Fruit fly (Drosophila melanogaster): ENCODE data around the gene CG18170.

Gene CG18170

DNA sequence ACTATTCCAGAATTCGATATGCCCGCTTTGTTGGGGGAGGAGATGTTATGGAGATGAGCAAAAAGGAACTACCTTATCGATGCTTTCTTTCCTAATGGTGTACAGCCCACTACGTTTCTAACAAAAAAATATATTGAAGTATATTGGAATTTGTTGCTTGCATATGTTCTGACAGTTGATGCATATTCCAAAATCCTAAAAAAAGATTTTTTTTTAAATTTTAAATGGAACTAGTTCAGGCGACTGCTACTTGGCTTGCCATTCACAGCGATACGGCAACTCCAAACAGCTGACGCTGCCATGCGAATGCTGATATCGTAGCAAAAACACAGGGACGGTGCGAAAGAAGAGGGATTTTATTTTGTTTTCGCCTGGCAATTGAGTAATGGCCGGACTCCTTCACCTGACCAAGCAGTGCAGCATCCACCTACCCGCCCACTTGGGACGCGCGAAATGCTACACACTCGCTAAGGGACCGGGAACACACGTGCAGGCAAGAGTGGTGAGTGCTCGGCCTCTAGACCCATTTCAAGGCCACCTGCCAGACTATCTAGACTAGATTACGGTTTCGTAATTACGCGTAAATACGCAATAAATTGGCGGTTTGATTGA lies 15.5 kb downstream of the CG18170 start, which contains the start of the genes CG13926, ABCB7 and CG33230 (continued):
- no peak for TF ChIP-seq fd3F (GFP tag; optimal IDR thresholded peaks at IDR 0.05)
- peak; percentile 84 for TF ChIP-seq MBD-R2 (GFP tag; IDR thresholded peaks at IDR 0.05)
- peak; percentile 98 for TF ChIP-seq ftz-f1 (GFP tag; optimal IDR thresholded peaks at IDR 0.05)
- TF ChIP-seq CG11398 (GFP tag; optimal IDR thresholded peaks at IDR 0.05): no peak
- peak; percentile 65 for TF ChIP-seq trem (tag; optimal IDR thresholded peaks at IDR 0.05)
- TF ChIP-seq CG11247 (GFP tag; IDR thresholded peaks at IDR 0.05): no peak
- TF ChIP-seq CG9817 (tag; optimal IDR thresholded peaks at IDR 0.05): peak; percentile 6
- no peak for TF ChIP-seq stwl (tag; optimal IDR thresholded peaks at IDR 0.05)
- TF ChIP-seq HLH4C (GFP tag; IDR thresholded peaks at IDR 0.05; ENCODE audit: partially characterized antibody): 0 out of 3 replicates have a peak, but pooled peaks have one; percentile 34
- TF ChIP-seq ase (GFP tag; IDR thresholded peaks at IDR 0.05): no peak
- TF ChIP-seq p53 (GFP tag; optimal IDR thresholded peaks at IDR 0.05): no peak
- 0 out of 2 replicates have a peak, but pooled peaks have one; percentile 16 for TF ChIP-seq nerfin-2 (GFP tag; IDR thresholded peaks at IDR 0.05; ENCODE audit: partially characterized antibody)
- TF ChIP-seq CG16813 (GFP tag; IDR thresholded peaks at IDR 0.05; ENCODE audit: partially characterized antibody): peak; percentile 43; the same call in 1 of the 3 replicates
- no peak for TF ChIP-seq da (GFP tag; optimal IDR thresholded peaks at IDR 0.05)
- TF ChIP-seq CG2120 (GFP tag; optimal IDR thresholded peaks at IDR 0.05): peak; percentile 71
- TF ChIP-seq exex (tag; optimal IDR thresholded peaks at IDR 0.05): peak; percentile 39
- TF ChIP-seq NFAT (GFP tag; IDR thresholded peaks at IDR 0.05): no peak
- TF ChIP-seq CG9437 (GFP tag; optimal IDR thresholded peaks at IDR 0.05): peak; percentile 21
- peak; percentile 7 for TF ChIP-seq Xbp1 (GFP tag; optimal IDR thresholded peaks at IDR 0.05)
- TF ChIP-seq Opbp (GFP tag; IDR thresholded peaks at IDR 0.05; ENCODE audit: partially characterized antibody): no peak
- peak; percentile 43 for TF ChIP-seq Sry-δ (GFP tag; optimal IDR thresholded peaks at IDR 0.05)
- no peak for TF ChIP-seq wdn (GFP tag; IDR thresholded peaks at IDR 0.05)
- no peak for TF ChIP-seq CG6765 (GFP tag; optimal IDR thresholded peaks at IDR 0.05)
- 0 out of 3 replicates have a peak, but pooled peaks have one; percentile 30 for TF ChIP-seq dysf (GFP tag; IDR thresholded peaks at IDR 0.05)
- TF ChIP-seq CG9932 (GFP tag; IDR thresholded peaks at IDR 0.05): peak; percentile 53; the same call in 1 of the 2 replicates
- peak; percentile 61 for TF ChIP-seq CG18599 (GFP tag; optimal IDR thresholded peaks at IDR 0.05)
- peak; percentile 5 for TF ChIP-seq Fer3 (tag; optimal IDR thresholded peaks at IDR 0.05)
- no peak for TF ChIP-seq cad (GFP tag; optimal IDR thresholded peaks at IDR 0.05)
- peak; percentile 56 for TF ChIP-seq nmo (GFP tag; optimal IDR thresholded peaks at IDR 0.05)
- no peak for TF ChIP-seq CG7271 (tag; optimal IDR thresholded peaks at IDR 0.05)
- no peak for TF ChIP-seq zfh1 (GFP tag; IDR thresholded peaks at IDR 0.05)
- TF ChIP-seq CG17385 (GFP tag; optimal IDR thresholded peaks at IDR 0.05): no peak
- no peak for TF ChIP-seq CG8944 (GFP tag; optimal IDR thresholded peaks at IDR 0.05)
- TF ChIP-seq vvl (GFP tag; IDR thresholded peaks at IDR 0.05): peak; percentile 32; the same call in 1 of the 2 replicates
- TF ChIP-seq Max (GFP tag; optimal IDR thresholded peaks at IDR 0.05): peak; percentile 44
- TF ChIP-seq Sry-β (GFP tag; optimal IDR thresholded peaks at IDR 0.05): peak; percentile 93
- TF ChIP-seq sisA (GFP tag; IDR thresholded peaks at IDR 0.05): 0 out of 2 replicates have a peak, but pooled peaks have one; percentile 19
- peak; percentile 23 for TF ChIP-seq tin (GFP tag; optimal IDR thresholded peaks at IDR 0.05)
- TF ChIP-seq Dll (GFP tag; IDR thresholded peaks at IDR 0.05; ENCODE audit: partially characterized antibody): peak; percentile 41; the same call in 1 of the 4 replicates
- peak; percentile 63 for TF ChIP-seq CG12659 (GFP tag; optimal IDR thresholded peaks at IDR 0.05)
- peak; percentile 52 for TF ChIP-seq CoRest (tag; optimal IDR thresholded peaks at IDR 0.05)
- no peak for TF ChIP-seq peb (GFP tag; IDR thresholded peaks at IDR 0.05)
- TF ChIP-seq emc (GFP tag; optimal IDR thresholded peaks at IDR 0.05): no peak
- no peak for TF ChIP-seq CG10462 (GFP tag; optimal IDR thresholded peaks at IDR 0.05)
- TF ChIP-seq phol (tag; optimal IDR thresholded peaks at IDR 0.05): peak; percentile 52
- TF ChIP-seq gce (GFP tag; IDR thresholded peaks at IDR 0.05): no peak
- TF ChIP-seq CG30020 (tag; optimal IDR thresholded peaks at IDR 0.05): no peak
- peak; percentile 42 for TF ChIP-seq CG2116 (GFP tag; optimal IDR thresholded peaks at IDR 0.05)
- TF ChIP-seq CG34224 (GFP tag; IDR thresholded peaks at IDR 0.05; ENCODE audit: partially characterized antibody): peak; percentile 66; the same call in 2 of the 3 replicates

Data from whole organism, embryonic.